Fruit fly (Drosophila melanogaster): ENCODE measurements around the gene mbo.

Gene mbo

DNA sequence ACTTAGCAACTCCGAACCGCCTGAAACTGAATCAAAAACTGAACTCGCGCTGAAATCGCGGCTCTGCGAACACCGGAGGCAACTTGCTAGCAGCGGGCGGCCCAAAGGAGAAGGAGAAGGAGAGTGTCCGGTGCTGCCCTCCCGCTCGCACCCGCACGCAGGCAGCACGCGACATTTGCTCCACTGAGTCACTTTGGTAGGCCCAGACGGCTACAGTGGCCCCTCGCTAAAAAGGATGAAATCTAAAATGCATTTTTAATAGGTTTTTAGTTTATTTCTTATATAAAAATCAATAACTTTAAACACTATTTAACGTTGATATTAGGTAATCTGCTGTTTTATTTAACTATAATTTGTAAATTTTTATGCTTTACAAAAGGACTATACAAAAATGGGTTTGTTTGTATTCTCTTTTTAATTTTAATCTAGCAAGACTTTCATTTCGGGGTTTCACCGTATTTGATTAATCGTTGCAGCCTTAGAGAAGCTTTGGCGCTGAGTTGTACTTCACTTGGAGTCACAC is 43.6 kb upstream of the mbo start, which contains the start of gene Men (continued):
- TF ChIP-seq CkIIα-i1 (GFP tag; IDR thresholded peaks at IDR 0.05), result no peak
- peak; percentile 61 for TF ChIP-seq CG17359 (tag; optimal IDR thresholded peaks at IDR 0.05)
- no peak for TF ChIP-seq yki (optimal IDR thresholded peaks at IDR 0.05)
- peak; percentile 1 for TF ChIP-seq CG15514 (GFP tag; optimal IDR thresholded peaks at IDR 0.05)
- no peak for TF ChIP-seq CG17328 (GFP tag; IDR thresholded peaks at IDR 0.05)
- TF ChIP-seq Dbx (GFP tag; IDR thresholded peaks at IDR 0.05), result no peak
- TF ChIP-seq CG17912 (GFP tag; optimal IDR thresholded peaks at IDR 0.05), result no peak
- TF ChIP-seq NFAT (GFP tag; IDR thresholded peaks at IDR 0.05), result peak; percentile 37; the same call in 1 of the 2 replicates
- no peak for TF ChIP-seq jigr1 (GFP tag; IDR thresholded peaks at IDR 0.05)
- TF ChIP-seq unc-4 (GFP tag; IDR thresholded peaks at IDR 0.05; ENCODE audit: partially characterized antibody), result no peak
- TF ChIP-seq dan (GFP tag; IDR thresholded peaks at IDR 0.05), result no peak
- TF ChIP-seq tin (GFP tag; optimal IDR thresholded peaks at IDR 0.05), result peak; percentile 27
- TF ChIP-seq Fer1 (GFP tag; optimal IDR thresholded peaks at IDR 0.05), result peak; percentile 76
- TF ChIP-seq exex (tag; optimal IDR thresholded peaks at IDR 0.05), result peak; percentile 28
- no peak for TF ChIP-seq CG9609 (GFP tag; optimal IDR thresholded peaks at IDR 0.05)
- TF ChIP-seq stwl (tag; optimal IDR thresholded peaks at IDR 0.05), result no peak
- no peak for TF ChIP-seq tup (GFP tag; optimal IDR thresholded peaks at IDR 0.05)
- peak; percentile 35 for TF ChIP-seq CG10267 (tag; optimal IDR thresholded peaks at IDR 0.05)
- peak; percentile 82 for TF ChIP-seq sens (GFP tag)
- TF ChIP-seq CG15073 (GFP tag; optimal IDR thresholded peaks at IDR 0.05), result no peak
- TF ChIP-seq Tbp (GFP tag; optimal IDR thresholded peaks at IDR 0.05), result no peak
- TF ChIP-seq CG3407 (GFP tag; optimal IDR thresholded peaks at IDR 0.05), result peak; percentile 37
- TF ChIP-seq Hand (GFP tag; optimal IDR thresholded peaks at IDR 0.05), result no peak
- TF ChIP-seq CG8765 (GFP tag; IDR thresholded peaks at IDR 0.05), result no peak
- no peak for TF ChIP-seq CG10274 (GFP tag; optimal IDR thresholded peaks at IDR 0.05)
- peak; percentile 34 for TF ChIP-seq Fer2 (tag; optimal IDR thresholded peaks at IDR 0.05)
- 0 out of 3 replicates have a peak, but pooled peaks have one; percentile 24 for TF ChIP-seq ase (GFP tag; IDR thresholded peaks at IDR 0.05)
- TF ChIP-seq CG6765 (GFP tag; optimal IDR thresholded peaks at IDR 0.05), result peak; percentile 41
- no peak for TF ChIP-seq en (GFP tag; optimal IDR thresholded peaks at IDR 0.05)
- TF ChIP-seq jing (GFP tag; optimal IDR thresholded peaks at IDR 0.05), result no peak
- no peak for TF ChIP-seq da (GFP tag; optimal IDR thresholded peaks at IDR 0.05)
- TF ChIP-seq Lhr (GFP tag; optimal IDR thresholded peaks at IDR 0.05), result no peak
- TF ChIP-seq Pdp1 (GFP tag; optimal IDR thresholded peaks at IDR 0.05), result peak; percentile 4 to 18
- no peak for TF ChIP-seq CG8944 (GFP tag; optimal IDR thresholded peaks at IDR 0.05)
- TF ChIP-seq Ets65A (GFP tag), result no peak
- no peak for TF ChIP-seq Dip2 (GFP tag; IDR thresholded peaks at IDR 0.05)
- TF ChIP-seq Kr (GFP tag; optimal IDR thresholded peaks at IDR 0.05), result no peak
- TF ChIP-seq Lim3 (GFP tag; IDR thresholded peaks at IDR 0.05), result no peak
- TF ChIP-seq CG16863 (GFP tag; optimal IDR thresholded peaks at IDR 0.05), result no peak
- no peak for TF ChIP-seq CG10431 (GFP tag; optimal IDR thresholded peaks at IDR 0.05)
- peak; percentile 19; the same call in 1 of the 2 replicates for TF ChIP-seq ro (GFP tag; IDR thresholded peaks at IDR 0.05)
- peak; percentile 24 for TF ChIP-seq tap (tag; optimal IDR thresholded peaks at IDR 0.05)
- TF ChIP-seq stc (GFP tag; IDR thresholded peaks at IDR 0.05), result peak; percentile 64
- no peak for TF ChIP-seq schlank (tag; optimal IDR thresholded peaks at IDR 0.05)
- TF ChIP-seq tll (GFP tag; optimal IDR thresholded peaks at IDR 0.05), result no peak
- TF ChIP-seq trh (GFP tag; optimal IDR thresholded peaks at IDR 0.05), result no peak
- TF ChIP-seq Gsc (GFP tag; IDR thresholded peaks at IDR 0.05), result no peak
- no peak for TF ChIP-seq CG15011 (GFP tag; optimal IDR thresholded peaks at IDR 0.05)
- TF ChIP-seq esg (GFP tag; conservative IDR thresholded peaks at IDR 0.05), result peak; percentile 41; the same call in 1 of the 2 replicates
- TF ChIP-seq NfI (GFP tag; optimal IDR thresholded peaks at IDR 0.05), result peak; percentile 27
- TF ChIP-seq CG30020 (tag; optimal IDR thresholded peaks at IDR 0.05), result peak; percentile 40
